Worm (Caenorhabditis elegans) whole organism, early embryonic: Measurements from ENCODE around the gene ZK512.7.

Experiments used
- ets-7 ChIP-seq: sonication (generic microtip); optimal IDR thresholded peaks from 2 replicates; lab custom pipeline; 2016; ENCODE audit warnings: missing genotype, missing genetic modification characterization, missing compliant biosample characterization
- tbx-37 ChIP-seq: fragments of 200-800 bp; sonication (Bioruptor generic); conservative IDR thresholded peaks from 2 replicates; pipeline ENCODE4 v1.3.6; 2022; ENCODE audit warnings: missing genetic modification reagents, missing genetic modification characterization, missing compliant biosample characterization

DNA sequence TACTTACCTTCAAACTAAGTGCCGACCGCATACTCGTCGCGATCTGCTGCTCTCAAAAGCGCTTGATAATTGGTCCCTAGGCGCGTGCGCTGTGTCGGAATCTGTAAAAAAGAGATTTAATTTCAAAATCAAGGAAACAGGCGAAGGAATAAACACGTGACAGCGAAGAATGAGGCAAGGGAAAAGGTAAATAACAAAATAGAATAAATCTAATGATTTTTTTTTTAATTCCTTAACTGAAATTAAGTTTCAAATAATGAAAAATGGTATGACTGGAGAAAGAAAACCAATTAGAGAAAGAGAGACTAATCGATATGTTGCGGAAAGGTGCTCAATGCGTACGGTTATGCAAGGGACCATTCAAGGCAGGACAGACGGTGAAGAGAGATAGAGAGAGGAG is 29.3 kb downstream of the ZK512.7 start, which contains the start of gene cya-1:
- TF ChIP-seq ets-7 (tag; lab: Kevin White, UChicago) (no peak), tbx-37 (GFP tag; lab: Robert Waterston, UW) (no peak)
